Fruit fly (Drosophila melanogaster) Kc167 (cell line): Measurements from ENCODE around the gene Slimp.

ENCODE experiments used
- Myc ChIP-seq: fragments of >200 bp; optimal IDR thresholded peaks from 2 replicates; lab custom pipeline; 2017; ENCODE audit warnings: missing external identifiers
- Sin3A ChIP-seq: fragments of >200 bp; optimal IDR thresholded peaks from 2 replicates; lab custom pipeline; 2018; ENCODE audit warnings: missing external identifiers
- h ChIP-seq: fragments of >200 bp; optimal IDR thresholded peaks from 3 replicates; lab custom pipeline; 2018; ENCODE audit warnings: missing external identifiers
- insv ChIP-seq: fragments of >200 bp; optimal IDR thresholded peaks from 3 replicates; lab custom pipeline; 2018; ENCODE audit warnings: missing external identifiers
- psq ChIP-seq: fragments of >200 bp; optimal IDR thresholded peaks from 2 replicates; lab custom pipeline; 2017; ENCODE audit warnings: missing external identifiers
- ttk ChIP-seq: sonication (Bioruptor generic); optimal IDR thresholded peaks from 2 replicates; lab custom pipeline; 2017; ENCODE audit warnings: missing external identifiers

Gene Slimp

dm6 chr3R:24148838-24149237, at the start of gene Slimp:
Gene Slimp (minus strand): TSS chr3R:24148967.
- TF ChIP-seq Myc (lab: Kevin White, UChicago) (no peak), insv (lab: Kevin White, UChicago) (no peak), psq (lab: Kevin White, UChicago) (no peak), Sin3A (no peak), h (lab: Kevin White, UChicago) (no peak), ttk (no peak)

- no peak for TF ChIP-seq psq (lab: Kevin White, UChicago)
- no peak for TF ChIP-seq Sin3A
Measured at dm6 chr3R:24193373-24193879, 44.7 kb upstream of the Slimp start, which contains the start of the genes SMC6 and CG6204. Gene SMC6 (minus strand): TSS chr3R:24193423. Gene CG6204 (plus strand): TSS chr3R:24193832.

- no peak for TF ChIP-seq Myc (lab: Kevin White, UChicago)
- TF ChIP-seq psq (lab: Kevin White, UChicago): no peak
- TF ChIP-seq insv (lab: Kevin White, UChicago): no peak
- no peak for TF ChIP-seq Sin3A
Measured at dm6 chr3R:24188619-24189018, 39.9 kb upstream of the Slimp start, which contains the start of gene CG5515. Gene CG5515 (minus strand): TSS chr3R:24188896.

dm6 chr3R:24186188-24186587, 37.4 kb upstream of the Slimp start, which contains the start of gene mora:
Gene mora (plus strand): TSS chr3R:24186359.
- TF ChIP-seq psq (lab: Kevin White, UChicago) (no peak), ttk (no peak), Myc (lab: Kevin White, UChicago) (no peak), insv (lab: Kevin White, UChicago) (no peak), Sin3A (no peak), h (lab: Kevin White, UChicago) (no peak)

dm6 chr3R:24172379-24172778, 23.6 kb upstream of the Slimp start, which contains the start of gene CG13606:
Gene CG13606 (plus strand): TSS chr3R:24172628.
- no peak for TF ChIP-seq psq (lab: Kevin White, UChicago)
- TF ChIP-seq insv (lab: Kevin White, UChicago): no peak
- no peak for TF ChIP-seq Sin3A
- no peak for TF ChIP-seq Myc (lab: Kevin White, UChicago)

- TF ChIP-seq h (lab: Kevin White, UChicago) (no peak), insv (lab: Kevin White, UChicago) (no peak), Sin3A (no peak), ttk (no peak), Myc (lab: Kevin White, UChicago) (no peak), psq (lab: Kevin White, UChicago) (no peak)
Measured at dm6 chr3R:24169362-24169761, 20.6 kb upstream of the Slimp start, which contains the start of gene CG5510. Gene CG5510 (minus strand): TSS chr3R:24169562.

dm6 chr3R:24163556-24164022, 14.8 kb upstream of the Slimp start, which contains the start of gene Apc2:
Gene Apc2 (plus strand): TSS chr3R:24163966.
- TF ChIP-seq ttk: no peak
- TF ChIP-seq insv (lab: Kevin White, UChicago): no peak
- TF ChIP-seq psq (lab: Kevin White, UChicago): no peak
- TF ChIP-seq h (lab: Kevin White, UChicago): no peak
- no peak for TF ChIP-seq Sin3A
- no peak for TF ChIP-seq Myc (lab: Kevin White, UChicago)

dm6 chr3R:24162774-24163555, 14.2 kb upstream of the Slimp start, which contains the start of gene mRpS24:
Gene mRpS24 (minus strand): TSS chr3R:24163545.
- TF ChIP-seq h (lab: Kevin White, UChicago) (no peak), psq (lab: Kevin White, UChicago) (no peak), Myc (lab: Kevin White, UChicago) (no peak), insv (lab: Kevin White, UChicago) (no peak), ttk (no peak)

- TF ChIP-seq ttk: no peak
- TF ChIP-seq insv (lab: Kevin White, UChicago): no peak
- TF ChIP-seq Sin3A: no peak
- TF ChIP-seq h (lab: Kevin White, UChicago): no peak
- no peak for TF ChIP-seq Myc (lab: Kevin White, UChicago)
- TF ChIP-seq psq (lab: Kevin White, UChicago): no peak
Measured at dm6 chr3R:24161173-24161811, 12.5 kb upstream of the Slimp start, which contains the start of the genes Myo95E and TBC1d7. Gene Myo95E (minus strand): TSS chr3R:24161498. Gene TBC1d7 (plus strand): TSS chr3R:24161727.

- no peak for TF ChIP-seq Sin3A
- no peak for TF ChIP-seq h (lab: Kevin White, UChicago)
- TF ChIP-seq psq (lab: Kevin White, UChicago): no peak
- no peak for TF ChIP-seq Myc (lab: Kevin White, UChicago)
- no peak for TF ChIP-seq ttk
- no peak for TF ChIP-seq insv (lab: Kevin White, UChicago)
Measured at dm6 chr3R:24151924-24152809, 3.4 kb upstream of the Slimp start, which contains the start of the genes p38a and CG6178. Gene p38a (minus strand): TSS chr3R:24152321. Gene CG6178 (plus strand): TSS chr3R:24152347.

dm6 chr3R:24150103-24150502, 1.3 kb upstream of the Slimp start, which contains the start of gene p38c:
Gene p38c (minus strand): TSS chr3R:24150203.
- no peak for TF ChIP-seq Sin3A
- TF ChIP-seq ttk: no peak
- TF ChIP-seq Myc (lab: Kevin White, UChicago): no peak
- TF ChIP-seq insv (lab: Kevin White, UChicago): no peak
- no peak for TF ChIP-seq h (lab: Kevin White, UChicago)
- no peak for TF ChIP-seq psq (lab: Kevin White, UChicago)
